Worm (Caenorhabditis elegans) whole organism, L3 larva: ENCODE measurements around the gene str-88.

Experiments used
- ZK546.5 ChIP-seq: sonication (generic microtip); optimal IDR thresholded peaks from 2 replicates; lab custom pipeline; 2017; ENCODE audit warnings: missing biosample characterization, missing genetic modification characterization
- aly-2 ChIP-seq: fragments of 150-350 bp; optimal IDR thresholded peaks from 2 replicates; lab custom pipeline; 2014; ENCODE audit warnings: missing biosample characterization, missing genetic modification characterization
- ama-1 ChIP-seq: fragments of 150-350 bp; optimal IDR thresholded peaks from 2 replicates; lab custom pipeline; 2018
- ceh-16 ChIP-seq: sonication (generic microtip); optimal IDR thresholded peaks from 2 replicates; lab custom pipeline; 2017; ENCODE audit warnings: missing biosample characterization, missing genetic modification characterization
- daf-12 ChIP-seq: fragments of 150-350 bp; optimal IDR thresholded peaks from 2 replicates; lab custom pipeline; 2014; ENCODE audit warnings: missing biosample characterization, missing genetic modification reagents, missing genetic modification characterization
- egl-27 ChIP-seq: sonication (generic microtip); optimal IDR thresholded peaks from 4 replicates; lab custom pipeline; 2017; ENCODE audit warnings: missing biosample characterization, missing genetic modification reagents, missing genetic modification characterization
- elt-1 ChIP-seq: fragments of 150-350 bp; optimal IDR thresholded peaks from 2 replicates; lab custom pipeline; 2014; ENCODE audit warnings: missing biosample characterization, missing genetic modification characterization
- elt-2 ChIP-seq: sonication (generic microtip); optimal IDR thresholded peaks from 2 replicates; lab custom pipeline; 2016; ENCODE audit warnings: missing genetic modification reagents, mild to moderate bottlenecking, missing genetic modification characterization, missing compliant biosample characterization
- eor-1 ChIP-seq, 2 experiments: fragments of 150-350 bp; optimal IDR thresholded peaks; 2 replicates each; lab custom pipeline; 2014 to 2018; ENCODE audit warnings: missing biosample characterization in 2 of 2, missing genetic modification characterization in 2 of 2
- fkh-10 ChIP-seq: sonication (generic microtip); optimal IDR thresholded peaks from 2 replicates; lab custom pipeline; 2017; ENCODE audit warnings: missing biosample characterization, missing genetic modification reagents, missing genetic modification characterization
- hmg-11 ChIP-seq: sonication (generic microtip); optimal IDR thresholded peaks from 2 replicates; lab custom pipeline; 2016; ENCODE audit warnings: missing genetic modification characterization, missing compliant biosample characterization
- lin-39 ChIP-seq: fragments of 150-350 bp; optimal IDR thresholded peaks from 2 replicates; lab custom pipeline; 2018; ENCODE audit warnings: missing biosample characterization, missing genetic modification reagents, missing genetic modification characterization
- lsy-12 ChIP-seq: sonication (generic microtip); optimal IDR thresholded peaks from 2 replicates; lab custom pipeline; 2016; ENCODE audit warnings: mild to moderate bottlenecking, missing genetic modification characterization, missing compliant biosample characterization
- mdl-1 ChIP-seq: fragments of 150-350 bp; optimal IDR thresholded peaks from 2 replicates; lab custom pipeline; 2014; ENCODE audit warnings: missing biosample characterization, missing genetic modification characterization
- mml-1 ChIP-seq: fragments of 150-350 bp; sonication (generic microtip); optimal IDR thresholded peaks from 3 replicates; lab custom pipeline; 2014; ENCODE audit warnings: missing biosample characterization, missing genetic modification characterization
- nhr-11 ChIP-seq: fragments of 150-350 bp; optimal IDR thresholded peaks from 2 replicates; lab custom pipeline; 2014; ENCODE audit warnings: missing biosample characterization, missing genetic modification characterization
- nhr-12 ChIP-seq: fragments of 150-350 bp; optimal IDR thresholded peaks from 2 replicates; lab custom pipeline; 2014; ENCODE audit warnings: missing biosample characterization, missing genetic modification characterization
- nhr-23 ChIP-seq: fragments of 150-350 bp; optimal IDR thresholded peaks from 2 replicates; lab custom pipeline; 2014; ENCODE audit warnings: missing biosample characterization, missing genetic modification reagents, missing genetic modification characterization
- nhr-25 ChIP-seq: sonication (generic microtip); optimal IDR thresholded peaks from 2 replicates; lab custom pipeline; 2017; ENCODE audit warnings: missing biosample characterization, missing genetic modification characterization
- nhr-28 ChIP-seq: fragments of 150-350 bp; optimal IDR thresholded peaks from 2 replicates; lab custom pipeline; 2014; ENCODE audit warnings: missing biosample characterization, missing genetic modification characterization
- nhr-43 ChIP-seq: sonication (generic microtip); optimal IDR thresholded peaks from 2 replicates; lab custom pipeline; 2016; ENCODE audit warnings: mild to moderate bottlenecking, missing genetic modification characterization, missing compliant biosample characterization; ENCODE audit not compliant: poor library complexity, severe bottlenecking
- nhr-76 ChIP-seq: fragments of 150-350 bp; sonication (generic microtip); optimal IDR thresholded peaks from 5 replicates; lab custom pipeline; 2014; ENCODE audit warnings: missing biosample characterization, missing genetic modification characterization
- nhr-77 ChIP-seq: fragments of 150-350 bp; optimal IDR thresholded peaks from 2 replicates; lab custom pipeline; 2014; ENCODE audit warnings: missing biosample characterization, missing genetic modification characterization
- pha-4 ChIP-seq: fragments of 150-350 bp; optimal IDR thresholded peaks from 2 replicates; lab custom pipeline; 2014; ENCODE audit warnings: missing biosample characterization, missing genetic modification reagents, missing genetic modification characterization
- sea-2 ChIP-seq: fragments of 150-350 bp; sonication (generic microtip); optimal IDR thresholded peaks from 4 replicates; lab custom pipeline; 2014; ENCODE audit warnings: missing biosample characterization, missing genetic modification reagents, missing genetic modification characterization
- skn-1 ChIP-seq: fragments of 150-350 bp; optimal IDR thresholded peaks from 2 replicates; lab custom pipeline; 2014; ENCODE audit warnings: missing biosample characterization, missing genetic modification characterization
- snpc-4 ChIP-seq: fragments of 150-350 bp; optimal IDR thresholded peaks from 2 replicates; lab custom pipeline; 2014; ENCODE audit warnings: missing biosample characterization, missing genetic modification characterization
- tbx-2 ChIP-seq: sonication (generic microtip); optimal IDR thresholded peaks from 2 replicates; lab custom pipeline; 2016; ENCODE audit warnings: mild to moderate bottlenecking, missing genetic modification characterization, missing compliant biosample characterization
- unc-39 ChIP-seq: sonication (generic microtip); optimal IDR thresholded peaks from 4 replicates; lab custom pipeline; 2017; ENCODE audit warnings: missing biosample characterization, missing genetic modification characterization
- unc-62 ChIP-seq: fragments of 150-350 bp; sonication (generic microtip); optimal IDR thresholded peaks from 4 replicates; lab custom pipeline; 2014; ENCODE audit warnings: missing biosample characterization, missing genetic modification reagents, missing genetic modification characterization
- zag-1 ChIP-seq: fragments of 150-350 bp; optimal IDR thresholded peaks from 2 replicates; lab custom pipeline; 2014; ENCODE audit warnings: missing biosample characterization, missing genetic modification characterization

str-88 gene

ce11 chrV:15350615-15351014 is 33.0 kb downstream of the str-88 start, which contains the start of gene clec-231:
Gene clec-231, minus strand, starts transcription at chrV:15350715.
- TF ChIP-seq nhr-23 (tag; lab: Kevin White, UChicago) (no peak), hmg-11 (no peak), ZK546.5 (tag; lab: Kevin White, UChicago) (no peak), nhr-11 (tag; lab: Kevin White, UChicago) (no peak), mml-1 (tag; lab: Kevin White, UChicago) (no peak), tbx-2 (tag; lab: Kevin White, UChicago) (no peak), nhr-28 (tag; lab: Kevin White, UChicago) (no peak), elt-2 (tag; lab: Kevin White, UChicago) (no peak), aly-2 (tag; lab: Kevin White, UChicago) (no peak)

- no peak for TF ChIP-seq nhr-12
- no peak for TF ChIP-seq egl-27
- no peak for TF ChIP-seq ZK546.5 (tag; lab: Kevin White, UChicago)
- TF ChIP-seq mml-1 (tag; lab: Kevin White, UChicago): no peak
- no peak for TF ChIP-seq nhr-28 (tag; lab: Kevin White, UChicago)
- no peak for TF ChIP-seq pha-4 (tag; lab: Kevin White, UChicago)
- no peak for TF ChIP-seq nhr-76 (tag; lab: Kevin White, UChicago)
- TF ChIP-seq nhr-77 (tag; lab: Kevin White, UChicago): no peak
- TF ChIP-seq mdl-1 (tag; lab: Kevin White, UChicago): no peak
- no peak for TF ChIP-seq fkh-10 (GFP tag; lab: Kevin White, UChicago)
- TF ChIP-seq lsy-12 (tag; lab: Kevin White, UChicago): no peak
- no peak for TF ChIP-seq lin-39 (tag; lab: Kevin White, UChicago)
- TF ChIP-seq ama-1 (lab: Kevin White, UChicago): no peak
- no peak for TF ChIP-seq snpc-4 (tag; lab: Kevin White, UChicago)
Observed at ce11 chrV:15349044-15349443, 34.6 kb downstream of the str-88 start, which contains the start of gene clec-230. Gene clec-230, minus strand, starts transcription at chrV:15349144.

- TF ChIP-seq zag-1 (no peak), ama-1 (lab: Kevin White, UChicago) (no peak), nhr-43 (tag; lab: Kevin White, UChicago) (no peak), nhr-23 (tag; lab: Kevin White, UChicago) (no peak), unc-62 (GFP tag; lab: Kevin White, UChicago) (no peak), snpc-4 (tag; lab: Kevin White, UChicago) (no peak), ZK546.5 (tag; lab: Kevin White, UChicago) (no peak), nhr-77 (tag; lab: Kevin White, UChicago) (no peak)
Observed at ce11 chrV:15347292-15347691, 36.3 kb downstream of the str-88 start, which contains the start of gene C29F3.3. Gene C29F3.3, minus strand, starts transcription at chrV:15347392.

ce11 chrV:15344481-15344880 is 39.2 kb downstream of the str-88 start, which contains the start of gene wrt-8:
Gene wrt-8, minus strand, starts transcription at chrV:15344581.
- TF ChIP-seq fkh-10 (GFP tag; lab: Kevin White, UChicago) (no peak), elt-1 (no peak), nhr-12 (no peak), unc-62 (GFP tag; lab: Kevin White, UChicago) (no peak), nhr-77 (tag; lab: Kevin White, UChicago) (no peak), eor-1 (tag; optimal IDR thresholded peaks at IDR 0.05; lab: Kevin White, UChicago) (no peak), ama-1 (lab: Kevin White, UChicago) (no peak), aly-2 (tag; lab: Kevin White, UChicago) (no peak), tbx-2 (tag; lab: Kevin White, UChicago) (no peak), daf-12 (tag; lab: Kevin White, UChicago) (no peak), snpc-4 (tag; lab: Kevin White, UChicago) (no peak), ZK546.5 (tag; lab: Kevin White, UChicago) (no peak), sea-2 (GFP tag; lab: Kevin White, UChicago) (no peak), hmg-11 (no peak), nhr-76 (tag; lab: Kevin White, UChicago) (no peak), unc-39 (tag; lab: Kevin White, UChicago) (no peak), egl-27 (no peak), nhr-43 (tag; lab: Kevin White, UChicago) (no peak), nhr-25 (tag; lab: Kevin White, UChicago) (no peak), ceh-16 (tag; lab: Kevin White, UChicago) (no peak)

ce11 chrV:15341404-15341803 is 42.2 kb downstream of the str-88 start, which contains the start of gene clec-229:
Gene clec-229, minus strand, starts transcription at chrV:15341504.
- TF ChIP-seq elt-2 (tag; lab: Kevin White, UChicago): no peak
- no peak for TF ChIP-seq unc-39 (tag; lab: Kevin White, UChicago)
- no peak for TF ChIP-seq skn-1 (tag; lab: Kevin White, UChicago)
- no peak for TF ChIP-seq nhr-12
- TF ChIP-seq mdl-1 (tag; lab: Kevin White, UChicago): no peak
- TF ChIP-seq nhr-25 (tag; lab: Kevin White, UChicago): no peak
